Worm (Caenorhabditis elegans) whole organism, L4 larva: ENCODE results near the gene C25H3.11.

Source experiments
- D1046.2 ChIP-seq: fragments of 200-800 bp; sonication (Bioruptor generic); IDR thresholded peaks from 2 replicates; pipeline ENCODE4 v1.3.6; 2022; ENCODE audit warnings: missing genetic modification characterization, missing compliant biosample characterization
- F10B5.3 ChIP-seq: sonication (generic microtip); optimal IDR thresholded peaks from 2 replicates; lab custom pipeline; 2016; ENCODE audit warnings: mild to moderate bottlenecking, missing genetic modification characterization, missing compliant biosample characterization
- F26F4.8 ChIP-seq: fragments of 200-800 bp; sonication (Bioruptor generic); conservative IDR thresholded peaks from 2 replicates; pipeline ENCODE4 v1.3.6; 2022; ENCODE audit warnings: missing genetic modification characterization, missing compliant biosample characterization
- T26A8.4 ChIP-seq: fragments of 200-800 bp; sonication (Bioruptor generic); IDR thresholded peaks from 2 replicates; pipeline ENCODE4 v1.3.6; 2022; ENCODE audit warnings: missing genetic modification characterization, missing compliant biosample characterization
- Y105C5A.15 ChIP-seq: fragments of 200-800 bp; sonication (Bioruptor generic); IDR thresholded peaks from 2 replicates; pipeline ENCODE4 v1.3.6; 2022; ENCODE audit warnings: missing genetic modification characterization, missing compliant biosample characterization
- Y48G9A.11 ChIP-seq: fragments of 200-800 bp; sonication (Bioruptor generic); IDR thresholded peaks from 2 replicates; pipeline ENCODE4 v1.3.6; 2022; ENCODE audit warnings: missing genetic modification reagents, missing genetic modification characterization, missing compliant biosample characterization
- ZK337.2 ChIP-seq: fragments of 200-800 bp; sonication (Bioruptor generic); IDR thresholded peaks from 2 replicates; pipeline ENCODE4 v1.3.6; 2022; ENCODE audit warnings: missing genetic modification reagents, missing genetic modification characterization, missing compliant biosample characterization
- ceh-20 ChIP-seq: fragments of 200-800 bp; sonication (Bioruptor generic); IDR thresholded peaks from 2 replicates; pipeline ENCODE4 v1.3.6; 2022; ENCODE audit warnings: missing genetic modification reagents, missing genetic modification characterization, missing compliant biosample characterization
- ceh-28 ChIP-seq: fragments of 150-350 bp; optimal IDR thresholded peaks from 2 replicates; lab custom pipeline; 2014; ENCODE audit warnings: missing biosample characterization, missing genetic modification reagents, missing genetic modification characterization
- ceh-32 ChIP-seq: sonication (generic microtip); optimal IDR thresholded peaks from 2 replicates; lab custom pipeline; 2016; ENCODE audit warnings: mild to moderate bottlenecking, missing genetic modification characterization, missing compliant biosample characterization; ENCODE audit not compliant: poor library complexity
- ceh-44 ChIP-seq: fragments of 200-800 bp; sonication (Bioruptor generic); IDR thresholded peaks from 2 replicates; pipeline ENCODE4 v1.3.6; 2022; ENCODE audit warnings: missing genetic modification reagents, missing genetic modification characterization, missing compliant biosample characterization
- ceh-82 ChIP-seq: sonication (generic microtip); optimal IDR thresholded peaks from 2 replicates; lab custom pipeline; 2017; ENCODE audit warnings: missing biosample characterization, missing genetic modification characterization
- ces-1 ChIP-seq: fragments of 150-350 bp; sonication (generic microtip); optimal IDR thresholded peaks from 4 replicates; lab custom pipeline; 2014; ENCODE audit warnings: missing biosample characterization, missing genetic modification reagents, missing genetic modification characterization
- daf-12 ChIP-seq: fragments of 150-350 bp; optimal IDR thresholded peaks from 2 replicates; lab custom pipeline; 2014; ENCODE audit warnings: missing biosample characterization, missing genetic modification reagents, missing genetic modification characterization
- daf-16 ChIP-seq, 3 experiments: sonication (generic microtip); optimal IDR thresholded peaks; 2 replicates each; lab custom pipeline; 2016 to 2017; ENCODE audit warnings: missing genetic modification characterization in 3 of 3, missing genetic modification reagents in 3 of 3, mild to moderate bottlenecking in 2 of 3, missing compliant biosample characterization in 2 of 3, missing biosample characterization in 1 of 3, moderate library complexity in 1 of 3
- daf-19 ChIP-seq: fragments of 200-800 bp; sonication (Bioruptor generic); conservative IDR thresholded peaks from 2 replicates; pipeline ENCODE4 v1.3.6; 2022; ENCODE audit warnings: missing genetic modification characterization, missing compliant biosample characterization
- dmd-6 ChIP-seq: fragments of 200-800 bp; sonication (Bioruptor generic); IDR thresholded peaks from 2 replicates; pipeline ENCODE4 v1.3.6; 2022; ENCODE audit warnings: missing genetic modification reagents, missing genetic modification characterization, missing compliant biosample characterization
- dmd-8 ChIP-seq: fragments of 200-800 bp; sonication (Bioruptor generic); IDR thresholded peaks from 2 replicates; pipeline ENCODE4 v1.3.6; 2022; ENCODE audit warnings: missing genetic modification characterization, missing compliant biosample characterization
- dpl-1 ChIP-seq: fragments of 150-350 bp; optimal IDR thresholded peaks from 2 replicates; lab custom pipeline; 2014; ENCODE audit warnings: missing biosample characterization, missing genetic modification reagents, missing genetic modification characterization
- fkh-10 ChIP-seq: fragments of 150-350 bp; optimal IDR thresholded peaks from 2 replicates; lab custom pipeline; 2014; ENCODE audit warnings: missing biosample characterization, missing genetic modification reagents, missing genetic modification characterization
- gei-8 ChIP-seq: fragments of 200-800 bp; sonication (Bioruptor generic); optimal IDR thresholded peaks from 2 replicates; lab custom pipeline; 2018; ENCODE audit warnings: mild to moderate bottlenecking, missing genetic modification characterization, missing compliant biosample characterization
- hlh-11 ChIP-seq: fragments of 200-800 bp; sonication (Bioruptor generic); optimal IDR thresholded peaks from 2 replicates; lab custom pipeline; 2018; ENCODE audit warnings: mild to moderate bottlenecking, missing genetic modification characterization, missing compliant biosample characterization
- hlh-30 ChIP-seq: sonication (generic microtip); optimal IDR thresholded peaks from 2 replicates; lab custom pipeline; 2017; ENCODE audit warnings: antibody characterized with exemption, mild to moderate bottlenecking, missing genetic modification characterization, missing compliant biosample characterization; ENCODE audit not compliant: insufficient read depth
- lin-1 ChIP-seq: fragments of 200-800 bp; sonication (Bioruptor generic); IDR thresholded peaks from 2 replicates; pipeline ENCODE4 v1.3.6; 2022; ENCODE audit warnings: missing genetic modification reagents, missing genetic modification characterization, missing compliant biosample characterization
- lin-13 ChIP-seq: fragments of 150-350 bp; optimal IDR thresholded peaks from 2 replicates; lab custom pipeline; 2014; ENCODE audit warnings: missing biosample characterization, missing genetic modification reagents, missing genetic modification characterization
- lin-38 ChIP-seq: fragments of 200-800 bp; sonication (Bioruptor generic); IDR thresholded peaks from 2 replicates; pipeline ENCODE4 v1.3.6; 2022; ENCODE audit warnings: missing genetic modification reagents, missing genetic modification characterization, missing compliant biosample characterization
- lin-39 ChIP-seq: fragments of 150-350 bp; optimal IDR thresholded peaks from 2 replicates; lab custom pipeline; 2014; ENCODE audit warnings: missing biosample characterization, missing genetic modification reagents, missing genetic modification characterization
- madf-9 ChIP-seq: fragments of 200-800 bp; sonication (Bioruptor generic); conservative IDR thresholded peaks from 2 replicates; pipeline ENCODE4 v1.3.6; 2022; ENCODE audit warnings: missing genetic modification reagents, missing genetic modification characterization, missing compliant biosample characterization
- mdl-1 ChIP-seq, 2 experiments: fragments of 150-350 bp in 1 of 2; sonication (generic microtip) in 1 of 2; optimal IDR thresholded peaks; 2 replicates each; lab custom pipeline; 2014 to 2017; ENCODE audit warnings: missing biosample characterization in 2 of 2, missing genetic modification characterization in 2 of 2
- nhr-10 ChIP-seq: fragments of 150-350 bp; optimal IDR thresholded peaks from 2 replicates; lab custom pipeline; 2014; ENCODE audit warnings: missing biosample characterization, missing genetic modification characterization
- nhr-102 ChIP-seq: sonication (generic microtip); optimal IDR thresholded peaks from 2 replicates; lab custom pipeline; 2016; ENCODE audit warnings: mild to moderate bottlenecking, missing genetic modification characterization, moderate library complexity, missing compliant biosample characterization
- nhr-237 ChIP-seq: sonication (generic microtip); optimal IDR thresholded peaks from 2 replicates; lab custom pipeline; 2017; ENCODE audit warnings: missing biosample characterization, missing genetic modification characterization
- nhr-41 ChIP-seq: fragments of 200-800 bp; sonication (Bioruptor generic); IDR thresholded peaks from 2 replicates; pipeline ENCODE4 v1.3.6; 2022; ENCODE audit warnings: missing genetic modification reagents, missing genetic modification characterization, missing compliant biosample characterization
- nhr-42 ChIP-seq: fragments of 200-800 bp; sonication (Bioruptor generic); IDR thresholded peaks from 2 replicates; pipeline ENCODE4 v1.3.6; 2022; ENCODE audit warnings: missing genetic modification characterization, missing compliant biosample characterization
- nhr-6 ChIP-seq: fragments of 150-350 bp; optimal IDR thresholded peaks from 2 replicates; lab custom pipeline; 2014; ENCODE audit warnings: missing biosample characterization, missing genetic modification characterization
- php-3 ChIP-seq: fragments of 200-800 bp; sonication (Bioruptor generic); IDR thresholded peaks from 2 replicates; pipeline ENCODE4 v1.3.6; 2022; ENCODE audit warnings: missing genetic modification reagents, missing genetic modification characterization, missing compliant biosample characterization
- pqm-1 ChIP-seq: sonication (generic microtip); optimal IDR thresholded peaks from 2 replicates; lab custom pipeline; 2017; ENCODE audit warnings: missing biosample characterization, missing genetic modification characterization
- saeg-2 ChIP-seq: fragments of 200-800 bp; sonication (Bioruptor generic); IDR thresholded peaks from 2 replicates; pipeline ENCODE4 v1.3.6; 2022; ENCODE audit warnings: missing genetic modification reagents, missing genetic modification characterization, missing compliant biosample characterization
- spr-1 ChIP-seq: sonication (generic microtip); optimal IDR thresholded peaks from 2 replicates; lab custom pipeline; 2016; ENCODE audit warnings: mild to moderate bottlenecking, missing genetic modification characterization, missing compliant biosample characterization
- tra-1 ChIP-seq: fragments of 200-800 bp; sonication (Bioruptor generic); IDR thresholded peaks from 2 replicates; pipeline ENCODE4 v1.3.6; 2022; ENCODE audit warnings: missing genetic modification reagents, missing genetic modification characterization, missing compliant biosample characterization
- unc-130 ChIP-seq: sonication (generic microtip); optimal IDR thresholded peaks from 2 replicates; lab custom pipeline; 2016; ENCODE audit warnings: missing genetic modification reagents, missing genetic modification characterization, missing compliant biosample characterization
- unc-62 ChIP-seq, 3 experiments: fragments of 150-350 bp in 1 of 3; sonication (generic microtip); optimal IDR thresholded peaks in 2 of 3; peaks in 1 of 3; 1 replicate in 1 of 3; 2 replicates in 2 of 3; lab custom pipeline; 2014 to 2017; ENCODE audit warnings: missing biosample characterization in 3 of 3, missing genetic modification characterization in 3 of 3, missing genetic modification reagents in 3 of 3, missing genotype in 1 of 3
- vab-7 ChIP-seq: fragments of 200-800 bp; sonication (Bioruptor generic); IDR thresholded peaks from 2 replicates; pipeline ENCODE4 v1.3.6; 2022; ENCODE audit warnings: missing genetic modification reagents, missing genetic modification characterization, missing compliant biosample characterization
- zfp-2 ChIP-seq: sonication (generic microtip); optimal IDR thresholded peaks from 2 replicates; lab custom pipeline; 2016; ENCODE audit warnings: mild to moderate bottlenecking, missing genetic modification characterization, missing compliant biosample characterization
- zip-11 ChIP-seq: fragments of 200-800 bp; sonication (Bioruptor generic); IDR thresholded peaks from 2 replicates; pipeline ENCODE4 v1.3.6; 2022; ENCODE audit warnings: missing genetic modification characterization, missing compliant biosample characterization
- ztf-11 ChIP-seq: fragments of 150-350 bp; optimal IDR thresholded peaks from 2 replicates; lab custom pipeline; 2014; ENCODE audit warnings: missing biosample characterization, missing genetic modification characterization
- ztf-7 ChIP-seq: fragments of 150-350 bp; optimal IDR thresholded peaks from 2 replicates; lab custom pipeline; 2014; ENCODE audit warnings: missing biosample characterization, missing genetic modification characterization

The C25H3.11 gene

ce11 chrII:5660736-5661734 is 27.8 kb downstream of the C25H3.11 start, which contains the start of the genes ift-43 and mdt-26 (continued):
- peak; percentile 69 for TF ChIP-seq lin-13 (GFP tag; lab: Kevin White, UChicago)
- peak; percentile 50; the same call in 1 of the 2 replicates for TF ChIP-seq php-3 (GFP tag; lab: Robert Waterston, UW)
- no peak for TF ChIP-seq unc-130 (GFP tag; lab: Kevin White, UChicago)
- peak; percentile 70 for TF ChIP-seq dmd-6
- TF ChIP-seq tra-1: peak; percentile 46; the same call in 1 of the 2 replicates
- TF ChIP-seq Y48G9A.11 (GFP tag; lab: Robert Waterston, UW): peak; percentile 30; the same call in 1 of the 2 replicates
- TF ChIP-seq daf-19 (GFP tag; lab: Robert Waterston, UW): peak; percentile 91
- TF ChIP-seq ceh-20 (GFP tag; lab: Robert Waterston, UW): peak; percentile 67
- no peak for TF ChIP-seq zfp-2 (tag; lab: Kevin White, UChicago)
- no peak for TF ChIP-seq pqm-1 (tag; lab: Kevin White, UChicago)
- TF ChIP-seq nhr-42: peak; percentile 83
- peak; percentile 36 to 59 for TF ChIP-seq daf-16 (GFP tag; optimal IDR thresholded peaks at IDR 0.05; lab: Kevin White, UChicago)
- TF ChIP-seq daf-16 (tag; optimal IDR thresholded peaks at IDR 0.05; lab: Kevin White, UChicago): peak; percentile 47
- TF ChIP-seq lin-38 (GFP tag; lab: Robert Waterston, UW): peak; percentile 66
- no peak for TF ChIP-seq ces-1 (GFP tag; lab: Kevin White, UChicago)
- peak; percentile 40 for TF ChIP-seq dpl-1 (GFP tag; lab: Kevin White, UChicago)
- TF ChIP-seq ceh-28: peak; percentile 76
- TF ChIP-seq nhr-10: no peak
- TF ChIP-seq ztf-7 (tag; lab: Kevin White, UChicago): no peak
- TF ChIP-seq nhr-237: no peak
- no peak for TF ChIP-seq lin-1
- no peak for TF ChIP-seq ztf-11
- peak; percentile 63 for TF ChIP-seq fkh-10 (GFP tag; lab: Kevin White, UChicago)
- TF ChIP-seq zip-11 (GFP tag; lab: Robert Waterston, UW): no peak
- TF ChIP-seq unc-62 (GFP tag; optimal IDR thresholded peaks at IDR 0.05 in 1 of 2; lab: Kevin White, UChicago): peak in 1 of 2 experiments; percentile 97
- TF ChIP-seq unc-62 (tag; optimal IDR thresholded peaks at IDR 0.05; lab: Kevin White, UChicago): no peak
- peak; percentile 64; the same call in 1 of the 2 replicates for TF ChIP-seq ceh-44 (GFP tag; lab: Robert Waterston, UW)
- TF ChIP-seq vab-7 (GFP tag; lab: Robert Waterston, UW): 0 out of 2 replicates have a peak, but pooled peaks have one; percentile 42
- TF ChIP-seq ceh-82 (tag; lab: Kevin White, UChicago): peak; percentile 34
- no peak for TF ChIP-seq Y105C5A.15
- no peak for TF ChIP-seq gei-8 (GFP tag; lab: Kevin White, UChicago)
- TF ChIP-seq D1046.2 (GFP tag; lab: Robert Waterston, UW): no peak
- no peak for TF ChIP-seq nhr-6
- TF ChIP-seq nhr-102: peak; percentile 70
- TF ChIP-seq ZK337.2 (GFP tag; lab: Robert Waterston, UW): no peak
- TF ChIP-seq ceh-32 (tag; lab: Kevin White, UChicago): peak; percentile 55
- TF ChIP-seq dmd-8 (GFP tag; lab: Robert Waterston, UW): peak; percentile 74; the same call in 1 of the 2 replicates
- TF ChIP-seq T26A8.4 (GFP tag; lab: Robert Waterston, UW): peak; percentile 82
- peak; percentile 67 for TF ChIP-seq madf-9 (GFP tag; lab: Robert Waterston, UW)
- no peak for TF ChIP-seq daf-12 (tag; lab: Kevin White, UChicago)
- peak; percentile 81 for TF ChIP-seq spr-1 (tag; lab: Kevin White, UChicago)
- peak; percentile 53 for TF ChIP-seq hlh-11
- peak; percentile 58; the same call in 1 of the 2 replicates for TF ChIP-seq saeg-2 (GFP tag; lab: Robert Waterston, UW)
- peak; percentile 42 for TF ChIP-seq F10B5.3 (tag; lab: Kevin White, UChicago)
- TF ChIP-seq nhr-41 (GFP tag; lab: Robert Waterston, UW): peak; percentile 65; the same call in 1 of the 2 replicates
- no peak for TF ChIP-seq lin-39 (tag; lab: Kevin White, UChicago)
- peak; percentile 79 for TF ChIP-seq hlh-30
- TF ChIP-seq mdl-1 (tag; optimal IDR thresholded peaks at IDR 0.05; lab: Kevin White, UChicago): peak; percentile 76 to 88
- no peak for TF ChIP-seq F26F4.8 (GFP tag; lab: Robert Waterston, UW)
